In genomic region chr3R:21452108-21452507, dm6 we compare ENCODE assay signal across 1 fruit fly cellular context.
A peak's percentile ranks its signal among the peaks of the same experiment; 100 is the strongest.
TF ChIP-seq lines count a peak whose summit lies in the region.

No protein-coding gene starts in this region.

TF ChIP-seq in whole organism, prepupa, 60 proteins besides CTCF, POLR2A, EP300 and RAD21 (continued from another document):
- peak; percentile 16 for TF ChIP-seq achi (GFP tag; optimal IDR thresholded peaks at IDR 0.05; lab: Kevin White, UChicago)
- no peak for TF ChIP-seq CG34406 (GFP tag; optimal IDR thresholded peaks at IDR 0.05; lab: Kevin White, UChicago)
- TF ChIP-seq Ets21C (GFP tag; optimal IDR thresholded peaks at IDR 0.05; lab: Kevin White, UChicago), result peak; percentile 18
- peak; percentile 60 for TF ChIP-seq esn (GFP tag; optimal IDR thresholded peaks at IDR 0.05; lab: Kevin White, UChicago)
- peak; percentile 30 for TF ChIP-seq Hr39 (GFP tag; optimal IDR thresholded peaks at IDR 0.05; lab: Kevin White, UChicago)
- TF ChIP-seq eg (GFP tag; IDR thresholded peaks at IDR 0.05; lab: Robert Waterston, UW), result no peak
- no peak for TF ChIP-seq CG11902 (GFP tag; optimal IDR thresholded peaks at IDR 0.05; lab: Kevin White, UChicago)
- no peak for TF ChIP-seq Sox14 (GFP tag; optimal IDR thresholded peaks at IDR 0.05; lab: Kevin White, UChicago)
- TF ChIP-seq CG6808 (GFP tag; optimal IDR thresholded peaks at IDR 0.05; lab: Kevin White, UChicago), result peak; percentile 34
- TF ChIP-seq CG31627 (GFP tag; optimal IDR thresholded peaks at IDR 0.05; lab: Kevin White, UChicago), result peak; percentile 28
- TF ChIP-seq CG10631 (GFP tag; optimal IDR thresholded peaks at IDR 0.05; lab: Kevin White, UChicago), result peak; percentile 29
- TF ChIP-seq CG15336 (GFP tag; IDR thresholded peaks at IDR 0.05; lab: Robert Waterston, UW), result no peak
- TF ChIP-seq salr (GFP tag; optimal IDR thresholded peaks at IDR 0.05; lab: Kevin White, UChicago), result no peak
- TF ChIP-seq Sox102F (GFP tag; optimal IDR thresholded peaks at IDR 0.05; lab: Kevin White, UChicago), result peak; percentile 54
- peak; percentile 81 for TF ChIP-seq svp (GFP tag; lab: Kevin White, UChicago)
- TF ChIP-seq CG11294 (GFP tag; IDR thresholded peaks at IDR 0.05; lab: Robert Waterston, UW), result no peak
- no peak for TF ChIP-seq ss (GFP tag; optimal IDR thresholded peaks at IDR 0.05; lab: Kevin White, UChicago)
- TF ChIP-seq topi (GFP tag; optimal IDR thresholded peaks at IDR 0.05; lab: Kevin White, UChicago), result peak; percentile 41
- TF ChIP-seq CG8119 (GFP tag; IDR thresholded peaks at IDR 0.05; lab: Robert Waterston, UW), result no peak
- no peak for TF ChIP-seq CG8319 (GFP tag; optimal IDR thresholded peaks at IDR 0.05; lab: Kevin White, UChicago)
- no peak for TF ChIP-seq CG8632 (GFP tag; optimal IDR thresholded peaks at IDR 0.05; lab: Kevin White, UChicago)
- TF ChIP-seq Sox15 (GFP tag; optimal IDR thresholded peaks at IDR 0.05; lab: Kevin White, UChicago), result no peak
- peak; percentile 3 for TF ChIP-seq spab (GFP tag; optimal IDR thresholded peaks at IDR 0.05; lab: Kevin White, UChicago)
- TF ChIP-seq CG7368 (GFP tag; optimal IDR thresholded peaks at IDR 0.05; lab: Kevin White, UChicago), result no peak
- no peak for TF ChIP-seq fd59A (GFP tag; optimal IDR thresholded peaks at IDR 0.05; lab: Kevin White, UChicago)
- peak; percentile 49 for TF ChIP-seq lz (GFP tag; optimal IDR thresholded peaks at IDR 0.05; lab: Kevin White, UChicago)
- TF ChIP-seq CG1621 (tag; optimal IDR thresholded peaks at IDR 0.05; lab: Kevin White, UChicago), result no peak
- TF ChIP-seq vri (GFP tag; optimal IDR thresholded peaks at IDR 0.05; lab: Kevin White, UChicago), result peak; percentile 18
- TF ChIP-seq Lpt (GFP tag; optimal IDR thresholded peaks at IDR 0.05; lab: Kevin White, UChicago), result no peak
- peak; percentile 8 for TF ChIP-seq OdsH (GFP tag; optimal IDR thresholded peaks at IDR 0.05; lab: Kevin White, UChicago)
- no peak for TF ChIP-seq CG9139 (GFP tag; optimal IDR thresholded peaks at IDR 0.05; lab: Kevin White, UChicago)
- TF ChIP-seq CG10669 (GFP tag; optimal IDR thresholded peaks at IDR 0.05; lab: Kevin White, UChicago), result peak; percentile 18
